Fruit fly (Drosophila melanogaster) whole organism, prepupa: ENCODE results near the gene sti.

Experiments used
- CG10631 ChIP-seq: fragments of 200-800 bp; sonication (Bioruptor generic); optimal IDR thresholded peaks from 2 replicates; lab custom pipeline; 2016; ENCODE audit warnings: missing biosample characterization, missing genetic modification characterization
- CG10669 ChIP-seq: fragments of 200-800 bp; sonication (Bioruptor generic); optimal IDR thresholded peaks from 3 replicates; lab custom pipeline; 2018; ENCODE audit warnings: missing biosample characterization, mild to moderate bottlenecking, missing genetic modification characterization, moderate library complexity
- CG11762 ChIP-seq: fragments of 200-800 bp; sonication (Bioruptor generic); optimal IDR thresholded peaks from 3 replicates; lab custom pipeline; 2016; ENCODE audit warnings: missing biosample characterization, missing genetic modification characterization; ENCODE audit not compliant: insufficient read depth
- CG11902 ChIP-seq: fragments of 200-800 bp; sonication (Bioruptor generic); optimal IDR thresholded peaks from 3 replicates; lab custom pipeline; 2016; ENCODE audit warnings: missing biosample characterization, missing genetic modification characterization
- CG15336 ChIP-seq: fragments of 200-800 bp; sonication (Bioruptor generic); IDR thresholded peaks from 2 replicates; pipeline ENCODE4 v1.3.6; 2022; ENCODE audit warnings: missing biosample characterization, missing genetic modification characterization
- CG1621 ChIP-seq: fragments of 200-800 bp; sonication (Bioruptor generic); optimal IDR thresholded peaks from 3 replicates; lab custom pipeline; 2018; ENCODE audit warnings: missing biosample characterization, mild to moderate bottlenecking, missing genetic modification characterization
- CG31627 ChIP-seq: fragments of 200-800 bp; sonication (Bioruptor generic); optimal IDR thresholded peaks from 3 replicates; lab custom pipeline; 2016; ENCODE audit warnings: missing biosample characterization, missing genetic modification characterization
- CG32006 ChIP-seq: fragments of 200-800 bp; sonication (Bioruptor generic); optimal IDR thresholded peaks from 3 replicates; lab custom pipeline; 2017; ENCODE audit warnings: missing biosample characterization, mild to moderate bottlenecking, missing genetic modification characterization
- CG34406 ChIP-seq: fragments of 200-800 bp; sonication (Bioruptor generic); optimal IDR thresholded peaks from 3 replicates; lab custom pipeline; 2016; ENCODE audit warnings: missing biosample characterization, missing genetic modification characterization
- CG3919 ChIP-seq: fragments of 200-800 bp; sonication (Bioruptor generic); optimal IDR thresholded peaks from 3 replicates; lab custom pipeline; 2016; ENCODE audit warnings: missing biosample characterization, missing genetic modification characterization
- CG4318 ChIP-seq: fragments of 200-800 bp; sonication (Bioruptor generic); optimal IDR thresholded peaks from 3 replicates; lab custom pipeline; 2017; ENCODE audit warnings: missing biosample characterization, mild to moderate bottlenecking, missing genetic modification characterization
- CG6163 ChIP-seq: fragments of 200-800 bp; sonication (Bioruptor generic); IDR thresholded peaks from 3 replicates; pipeline ENCODE4 v1.3.6; 2022; ENCODE audit warnings: missing biosample characterization, missing genetic modification characterization
- CG6276 ChIP-seq: fragments of 200-800 bp; sonication (Bioruptor generic); optimal IDR thresholded peaks from 2 replicates; lab custom pipeline; 2017; ENCODE audit warnings: missing biosample characterization, mild to moderate bottlenecking, missing genetic modification characterization
- CG6808 ChIP-seq: fragments of 200-800 bp; sonication (Bioruptor generic); optimal IDR thresholded peaks from 3 replicates; lab custom pipeline; 2017; ENCODE audit warnings: missing biosample characterization, missing genetic modification characterization, mild to moderate bottlenecking, moderate library complexity, missing genetic modification reagents
- CG6854 ChIP-seq: fragments of 200-800 bp; sonication (Bioruptor generic); optimal IDR thresholded peaks from 2 replicates; lab custom pipeline; 2017; ENCODE audit warnings: missing biosample characterization, mild to moderate bottlenecking, missing genetic modification characterization
- CG7368 ChIP-seq: fragments of 200-800 bp; sonication (Bioruptor generic); optimal IDR thresholded peaks from 3 replicates; lab custom pipeline; 2016; ENCODE audit warnings: missing biosample characterization, missing genetic modification characterization
- CG8119 ChIP-seq: fragments of 200-800 bp; sonication (Bioruptor generic); IDR thresholded peaks from 3 replicates; pipeline ENCODE4 v1.3.6; 2022; ENCODE audit warnings: missing biosample characterization, missing genetic modification characterization
- CG8632 ChIP-seq: fragments of 200-800 bp; sonication (Bioruptor generic); optimal IDR thresholded peaks from 3 replicates; lab custom pipeline; 2016; ENCODE audit warnings: missing biosample characterization, missing genetic modification characterization
- CG9139 ChIP-seq: fragments of 200-800 bp; sonication (Bioruptor generic); optimal IDR thresholded peaks from 3 replicates; lab custom pipeline; 2017; ENCODE audit warnings: missing biosample characterization, mild to moderate bottlenecking, missing genetic modification characterization
- Eip75B ChIP-seq: fragments of 200-800 bp; sonication (Bioruptor generic); optimal IDR thresholded peaks from 3 replicates; lab custom pipeline; 2016; ENCODE audit warnings: missing biosample characterization, missing genetic modification characterization
- Eip78C ChIP-seq: fragments of 200-800 bp; sonication (Bioruptor generic); peaks from one replicate; lab custom pipeline; 2016; ENCODE audit warnings: missing biosample characterization, missing genetic modification characterization
- Eip93F ChIP-seq: fragments of 200-800 bp; sonication (Bioruptor generic); optimal IDR thresholded peaks from 2 replicates; lab custom pipeline; 2016; ENCODE audit warnings: missing biosample characterization, mild to moderate bottlenecking, missing genetic modification characterization
- Ets21C ChIP-seq: fragments of 200-800 bp; sonication (Bioruptor generic); optimal IDR thresholded peaks from 3 replicates; lab custom pipeline; 2016; ENCODE audit warnings: missing biosample characterization, missing genetic modification characterization
- Ets96B ChIP-seq: fragments of 200-800 bp; optimal IDR thresholded peaks from 2 replicates; lab custom pipeline; 2019; ENCODE audit warnings: missing biosample characterization, mild to moderate bottlenecking, missing genetic modification characterization, moderate library complexity
- Gug ChIP-seq: fragments of 200-800 bp; sonication (Bioruptor generic); IDR thresholded peaks from 2 replicates; pipeline ENCODE4 v1.3.6; 2022; ENCODE audit warnings: missing biosample characterization, missing genetic modification characterization
- Hr38 ChIP-seq: sonication (Bioruptor generic); optimal IDR thresholded peaks from 2 replicates; lab custom pipeline; 2016; ENCODE audit warnings: missing biosample characterization, missing genetic modification characterization
- Hr4 ChIP-seq: fragments of 200-800 bp; sonication (Bioruptor generic); optimal IDR thresholded peaks from 3 replicates; lab custom pipeline; 2016; ENCODE audit warnings: missing biosample characterization, missing genetic modification characterization
- Smox ChIP-seq: fragments of 200-800 bp; sonication (Bioruptor generic); optimal IDR thresholded peaks from 3 replicates; lab custom pipeline; 2016; ENCODE audit warnings: missing biosample characterization, missing genetic modification characterization
- Sox102F ChIP-seq: fragments of 200-800 bp; sonication (Bioruptor generic); optimal IDR thresholded peaks from 2 replicates; lab custom pipeline; 2016; ENCODE audit warnings: missing biosample characterization, mild to moderate bottlenecking, missing genetic modification characterization
- Sox14 ChIP-seq: fragments of 200-800 bp; sonication (Bioruptor generic); optimal IDR thresholded peaks from 3 replicates; lab custom pipeline; 2016; ENCODE audit warnings: missing biosample characterization, missing genetic modification characterization
- Sox15 ChIP-seq: fragments of 200-800 bp; sonication (Bioruptor generic); optimal IDR thresholded peaks from 3 replicates; lab custom pipeline; 2016; ENCODE audit warnings: missing biosample characterization, missing genetic modification characterization
- achi ChIP-seq: fragments of 200-800 bp; sonication (Bioruptor generic); optimal IDR thresholded peaks from 3 replicates; lab custom pipeline; 2016; ENCODE audit warnings: missing biosample characterization, missing genetic modification characterization
- cyc ChIP-seq: fragments of 200-800 bp; sonication (Bioruptor generic); optimal IDR thresholded peaks from 3 replicates; lab custom pipeline; 2016; ENCODE audit warnings: missing biosample characterization, missing genetic modification characterization
- dac ChIP-seq: fragments of 200-800 bp; sonication (Bioruptor generic); optimal IDR thresholded peaks from 2 replicates; lab custom pipeline; 2017; ENCODE audit warnings: missing biosample characterization, mild to moderate bottlenecking, missing genetic modification characterization
- dsx ChIP-seq: fragments of 200-800 bp; optimal IDR thresholded peaks from 3 replicates; lab custom pipeline; 2019; ENCODE audit warnings: missing biosample characterization, mild to moderate bottlenecking, missing genetic modification characterization, moderate library complexity; ENCODE audit not compliant: poor library complexity, severe bottlenecking
- eg ChIP-seq: fragments of 200-800 bp; sonication (Bioruptor generic); IDR thresholded peaks from 3 replicates; pipeline ENCODE4 v1.3.6; 2022; ENCODE audit warnings: missing biosample characterization, missing genetic modification characterization
- fd59A ChIP-seq: fragments of 200-800 bp; sonication (Bioruptor generic); optimal IDR thresholded peaks from 2 replicates; lab custom pipeline; 2017; ENCODE audit warnings: missing biosample characterization, mild to moderate bottlenecking, missing genetic modification characterization, missing genetic modification reagents
- fd85E ChIP-seq: fragments of 200-800 bp; sonication (Bioruptor generic); optimal IDR thresholded peaks from 3 replicates; lab custom pipeline; 2016; ENCODE audit warnings: missing biosample characterization, missing genetic modification characterization
- fkh ChIP-seq: fragments of 200-800 bp; sonication (Bioruptor generic); optimal IDR thresholded peaks from 3 replicates; lab custom pipeline; 2017; ENCODE audit warnings: missing biosample characterization, mild to moderate bottlenecking, missing genetic modification characterization, moderate library complexity
- lz ChIP-seq: fragments of 200-800 bp; sonication (Bioruptor generic); optimal IDR thresholded peaks from 3 replicates; lab custom pipeline; 2016; ENCODE audit warnings: missing biosample characterization, missing genetic modification characterization
- net ChIP-seq: fragments of 200-800 bp; sonication (Bioruptor generic); optimal IDR thresholded peaks from 3 replicates; lab custom pipeline; 2016; ENCODE audit warnings: missing biosample characterization, missing genetic modification characterization
- pdm3 ChIP-seq: fragments of 200-800 bp; sonication (Bioruptor generic); optimal IDR thresholded peaks from 3 replicates; lab custom pipeline; 2016; ENCODE audit warnings: missing biosample characterization, missing genetic modification characterization
- salr ChIP-seq, 2 experiments: fragments of 200-800 bp; sonication (Bioruptor generic); optimal IDR thresholded peaks; 3 replicates each; lab custom pipeline; 2016 to 2018; ENCODE audit warnings: missing biosample characterization in 2 of 2, missing genetic modification characterization in 2 of 2, mild to moderate bottlenecking in 1 of 2
- spab ChIP-seq: fragments of 200-800 bp; sonication (Bioruptor generic); optimal IDR thresholded peaks from 2 replicates; lab custom pipeline; 2017; ENCODE audit warnings: missing biosample characterization, mild to moderate bottlenecking, missing genetic modification characterization, missing genetic modification reagents
- svp ChIP-seq: fragments of 200-800 bp; sonication (Bioruptor generic); peaks from one replicate; lab custom pipeline; 2016; ENCODE audit warnings: missing biosample characterization, missing genetic modification characterization
- topi ChIP-seq: fragments of 200-800 bp; sonication (Bioruptor generic); optimal IDR thresholded peaks from 3 replicates; lab custom pipeline; 2016; ENCODE audit warnings: missing biosample characterization, missing genetic modification characterization
- vri ChIP-seq: fragments of 200-800 bp; sonication (Bioruptor generic); optimal IDR thresholded peaks from 3 replicates; lab custom pipeline; 2016; ENCODE audit warnings: missing biosample characterization, mild to moderate bottlenecking, missing genetic modification characterization

sti gene

DNA sequence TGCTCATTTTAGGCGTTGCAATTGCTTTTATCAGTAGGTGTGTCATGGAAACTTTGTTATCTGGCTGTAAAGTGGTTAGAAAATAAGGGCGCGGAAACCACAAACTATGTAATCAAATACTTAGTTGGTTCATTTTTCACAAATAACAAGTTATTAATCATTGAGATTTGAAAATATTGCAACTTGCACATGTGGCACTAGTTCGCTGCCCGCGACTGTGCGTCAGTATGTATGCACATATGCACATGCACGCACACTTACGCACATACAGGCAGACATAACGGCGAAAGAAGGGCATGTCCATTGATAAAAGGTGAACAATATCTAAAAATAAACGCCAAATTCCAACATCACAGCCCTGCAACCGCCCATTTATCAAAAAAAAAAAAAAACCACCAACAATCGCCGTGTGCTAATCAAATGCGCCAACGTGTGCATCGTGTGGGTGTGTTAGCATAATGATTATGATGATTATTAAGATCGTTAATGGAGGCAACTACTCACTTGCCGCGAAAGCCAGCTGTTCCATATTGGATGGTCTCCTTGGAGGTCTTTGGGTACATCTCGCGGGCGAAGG lies 14.9 kb upstream of the sti start (continued):
- peak; percentile 60 for TF ChIP-seq dsx (GFP tag; lab: Kevin White, UChicago)
- TF ChIP-seq Hr4: peak; percentile 68
- peak in 1 of 2 experiments; percentile 63 for TF ChIP-seq salr (GFP tag; optimal IDR thresholded peaks at IDR 0.05; lab: Kevin White, UChicago)
- TF ChIP-seq Eip78C: peak; percentile 94
- TF ChIP-seq Sox14 (GFP tag; lab: Kevin White, UChicago): peak; percentile 74
- TF ChIP-seq CG32006 (GFP tag; lab: Kevin White, UChicago): peak; percentile 65
- peak; percentile 76 for TF ChIP-seq CG6163
- peak; percentile 62 for TF ChIP-seq CG34406
- no peak for TF ChIP-seq fd59A (GFP tag; lab: Kevin White, UChicago)
- peak; percentile 61 for TF ChIP-seq CG8632 (GFP tag; lab: Kevin White, UChicago)
- peak; percentile 73 for TF ChIP-seq CG31627 (GFP tag; lab: Kevin White, UChicago)
- peak; percentile 76 for TF ChIP-seq topi (GFP tag; lab: Kevin White, UChicago)
- TF ChIP-seq vri: peak; percentile 71
- no peak for TF ChIP-seq Sox102F (GFP tag; lab: Kevin White, UChicago)
- TF ChIP-seq CG4318 (GFP tag; lab: Kevin White, UChicago): no peak
- peak; percentile 60 for TF ChIP-seq Ets21C
- no peak for TF ChIP-seq Hr38 (GFP tag; lab: Kevin White, UChicago)
- TF ChIP-seq Gug (GFP tag; lab: Robert Waterston, UW): peak; percentile 51
- peak; percentile 59 for TF ChIP-seq CG10669
- TF ChIP-seq net (GFP tag; lab: Kevin White, UChicago): peak; percentile 71
- peak; percentile 38 for TF ChIP-seq CG11762
- TF ChIP-seq Eip93F (GFP tag; lab: Kevin White, UChicago): peak; percentile 65
- peak; percentile 50 for TF ChIP-seq Eip75B (GFP tag; lab: Kevin White, UChicago)
- peak; percentile 60 for TF ChIP-seq CG15336 (GFP tag; lab: Robert Waterston, UW)
- TF ChIP-seq cyc (GFP tag; lab: Kevin White, UChicago): peak; percentile 56
- peak; percentile 66 for TF ChIP-seq Ets96B (tag; lab: Kevin White, UChicago)
- TF ChIP-seq fd85E (GFP tag; lab: Kevin White, UChicago): no peak
- peak; percentile 86 for TF ChIP-seq eg
- peak; percentile 44 for TF ChIP-seq CG10631 (GFP tag; lab: Kevin White, UChicago)
- TF ChIP-seq lz (GFP tag; lab: Kevin White, UChicago): peak; percentile 61
- TF ChIP-seq CG6854 (GFP tag; lab: Kevin White, UChicago): peak; percentile 9
- TF ChIP-seq CG1621 (tag; lab: Kevin White, UChicago): no peak
- TF ChIP-seq CG7368 (GFP tag; lab: Kevin White, UChicago): peak; percentile 48
- TF ChIP-seq CG9139 (GFP tag; lab: Kevin White, UChicago): no peak
- TF ChIP-seq Smox (GFP tag; lab: Kevin White, UChicago): peak; percentile 62
- peak; percentile 51 for TF ChIP-seq spab (GFP tag; lab: Kevin White, UChicago)
- peak; percentile 55 for TF ChIP-seq achi (GFP tag; lab: Kevin White, UChicago)
- peak; percentile 71; the same call in 2 of the 3 replicates for TF ChIP-seq CG8119 (GFP tag; lab: Robert Waterston, UW)

DNA sequence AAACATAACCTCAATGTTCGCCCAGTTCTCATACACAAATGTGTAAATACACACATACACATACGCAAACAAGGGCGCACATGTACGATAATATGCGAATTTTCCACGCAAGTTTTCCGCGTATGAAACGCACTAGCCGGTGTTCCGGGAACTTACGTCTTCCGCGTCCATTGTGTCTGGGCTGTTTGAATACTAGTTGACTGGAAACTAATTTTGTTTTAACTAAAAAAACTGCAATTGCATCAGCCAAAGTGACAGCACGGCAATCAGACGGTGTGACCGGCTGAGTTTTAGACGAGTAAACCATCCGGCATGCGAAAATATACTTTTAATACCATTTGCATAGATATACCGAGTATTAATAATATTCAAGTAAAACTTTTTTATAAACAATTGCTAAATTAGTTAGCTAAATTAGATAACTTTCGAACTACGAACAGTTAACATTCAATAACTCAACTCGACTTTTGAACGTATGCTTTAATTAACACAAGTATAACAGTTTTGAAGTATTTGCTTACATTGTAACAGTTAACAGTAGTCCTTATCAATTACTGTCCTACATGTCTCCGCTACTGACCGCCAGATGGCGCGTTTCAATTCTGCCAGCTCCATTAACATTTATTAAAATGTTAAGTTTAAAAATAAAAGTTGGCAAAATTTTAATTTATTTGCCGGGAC lies 12.0 kb upstream of the sti start, which contains the start of gene eIF2beta:
Gene eIF2beta (minus strand): TSS at position 299 of the 681 bp plus-strand sequence.
- TF ChIP-seq CG32006 (GFP tag; lab: Kevin White, UChicago) (no peak), pdm3 (GFP tag; lab: Kevin White, UChicago) (peak; percentile 65), Eip78C (peak; percentile 52), Sox15 (GFP tag; lab: Kevin White, UChicago) (no peak), Smox (GFP tag; lab: Kevin White, UChicago) (peak; percentile 45), CG11762 (peak; percentile 15), topi (GFP tag; lab: Kevin White, UChicago) (peak; percentile 49), fd85E (GFP tag; lab: Kevin White, UChicago) (no peak), CG6854 (GFP tag; lab: Kevin White, UChicago) (peak; percentile 37), CG3919 (GFP tag; lab: Kevin White, UChicago) (peak; percentile 81), Eip93F (GFP tag; lab: Kevin White, UChicago) (no peak), CG8119 (GFP tag; lab: Robert Waterston, UW) (no peak), svp (GFP tag; lab: Kevin White, UChicago) (peak; percentile 67), fkh (GFP tag; lab: Kevin White, UChicago) (peak; percentile 88), CG6276 (no peak), Sox102F (GFP tag; lab: Kevin White, UChicago) (peak; percentile 75), spab (GFP tag; lab: Kevin White, UChicago) (no peak), dac (GFP tag; lab: Kevin White, UChicago) (no peak), net (GFP tag; lab: Kevin White, UChicago) (peak; percentile 62), CG6808 (GFP tag; lab: Kevin White, UChicago) (peak; percentile 9), CG11902 (GFP tag; lab: Kevin White, UChicago) (no peak), salr (GFP tag; optimal IDR thresholded peaks at IDR 0.05; lab: Kevin White, UChicago) (no peak), CG7368 (GFP tag; lab: Kevin White, UChicago) (peak; percentile 6), cyc (GFP tag; lab: Kevin White, UChicago) (peak; percentile 58)
